Worm (Caenorhabditis elegans): ENCODE data around the gene gcn-1.

The gcn-1 gene

DNA sequence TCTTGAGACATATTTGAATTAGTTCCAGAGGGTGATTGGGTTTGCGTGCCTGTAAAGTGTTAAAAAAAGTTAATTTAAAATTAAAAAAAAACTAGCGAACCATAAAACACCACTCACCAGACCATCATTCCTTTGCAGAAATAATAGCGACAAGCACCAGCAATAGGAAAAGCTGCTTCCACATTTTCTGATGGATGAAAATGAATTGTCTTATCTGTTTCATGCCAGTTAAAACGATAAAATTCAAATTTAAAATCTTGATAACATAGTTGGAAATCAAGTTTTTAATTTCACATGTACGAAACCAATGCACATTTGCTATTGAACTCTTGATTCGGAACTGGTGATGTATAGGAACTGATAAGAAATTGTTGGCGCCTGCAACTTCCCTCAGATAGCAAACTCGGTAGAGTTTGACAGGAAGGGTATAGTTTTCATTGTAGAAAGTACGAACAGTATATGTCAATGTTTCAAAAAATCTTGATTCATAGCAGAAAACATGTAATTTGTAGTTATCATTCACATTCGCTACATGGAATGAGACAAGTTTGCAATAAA, 87.9 kb downstream of the gcn-1 start, which contains the start of gene C39B5.10 (continued):
- TF ChIP-seq daf-16 (GFP tag; optimal IDR thresholded peaks at IDR 0.05) (no peak), daf-16 (tag; optimal IDR thresholded peaks at IDR 0.05) (no peak), rbr-2 (tag; optimal IDR thresholded peaks at IDR 0.05) (no peak), zip-11 (GFP tag; IDR thresholded peaks at IDR 0.05) (no peak), pqm-1 (tag; optimal IDR thresholded peaks at IDR 0.05) (peak; percentile 89), ama-1 (optimal IDR thresholded peaks at IDR 0.05) (no peak), attf-4 (tag; optimal IDR thresholded peaks at IDR 0.05) (no peak), duxl-1 (tag; optimal IDR thresholded peaks at IDR 0.05; ENCODE audit: poor library complexity) (no peak), nhr-25 (tag; optimal IDR thresholded peaks at IDR 0.05; ENCODE audit: borderline replicate concordance, insufficient read depth) (no peak), F44E2.7 (GFP tag; IDR thresholded peaks at IDR 0.05) (no peak), Y48G9A.11 (GFP tag; IDR thresholded peaks at IDR 0.05) (no peak), gei-8 (GFP tag; optimal IDR thresholded peaks at IDR 0.05) (no peak), nhr-237 (tag; optimal IDR thresholded peaks at IDR 0.05) (no peak)

DNA sequence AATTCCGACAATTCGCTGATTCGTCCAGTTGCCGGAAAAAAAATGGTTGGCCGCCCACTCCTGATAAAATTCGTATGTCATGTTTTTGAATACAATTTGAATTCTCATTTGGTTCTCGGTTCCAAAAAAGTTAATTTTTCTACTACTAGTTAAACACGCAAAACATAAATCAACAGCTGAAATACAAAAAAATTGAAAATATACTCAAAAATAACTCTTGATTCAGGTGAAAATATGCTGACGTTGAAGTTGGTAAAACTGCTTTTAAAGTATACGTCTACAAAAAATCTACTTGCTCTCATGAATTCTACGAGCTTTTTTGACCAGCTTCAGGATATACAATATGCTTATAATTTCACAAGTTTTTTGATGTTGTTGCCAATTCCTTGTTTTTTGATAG, 88.7 kb downstream of the gcn-1 start, which contains the start of gene srz-56:
srz-56 (plus strand) TSS at position 301 of the 400 bp plus-strand sequence.
- TF ChIP-seq sdz-12 (GFP tag; optimal IDR thresholded peaks at IDR 0.05) = no peak
- TF ChIP-seq lin-29 (GFP tag; IDR thresholded peaks at IDR 0.05) = no peak

DNA sequence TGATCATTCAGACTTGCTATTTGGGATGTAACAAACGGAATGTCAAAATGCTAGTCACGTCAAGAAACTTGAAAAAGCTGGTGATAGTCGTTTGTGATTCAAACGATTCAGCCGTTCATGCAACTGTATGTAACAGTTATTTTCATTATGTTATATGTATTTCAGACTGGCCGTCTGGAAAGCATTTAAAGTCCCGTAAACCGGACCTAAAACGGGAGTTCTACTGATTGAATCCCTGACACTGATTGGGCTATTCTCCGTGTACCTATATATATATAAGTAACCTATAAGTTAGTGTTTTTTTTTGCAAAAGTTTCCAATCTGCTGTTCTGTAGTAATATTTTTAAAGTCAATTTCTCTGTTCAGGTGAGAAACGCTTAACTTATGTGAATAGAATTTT, 91.9 kb downstream of the gcn-1 start:
- no peak for TF ChIP-seq lin-29 (GFP tag; IDR thresholded peaks at IDR 0.05)
- no peak for TF ChIP-seq ama-1 (optimal IDR thresholded peaks at IDR 0.05)
- TF ChIP-seq nhr-6 (tag; optimal IDR thresholded peaks at IDR 0.05) = no peak
- TF ChIP-seq aha-1 (tag) = peak; percentile 94
- TF ChIP-seq nhr-25 (tag; optimal IDR thresholded peaks at IDR 0.05; ENCODE audit: borderline replicate concordance, insufficient read depth) = no peak

DNA sequence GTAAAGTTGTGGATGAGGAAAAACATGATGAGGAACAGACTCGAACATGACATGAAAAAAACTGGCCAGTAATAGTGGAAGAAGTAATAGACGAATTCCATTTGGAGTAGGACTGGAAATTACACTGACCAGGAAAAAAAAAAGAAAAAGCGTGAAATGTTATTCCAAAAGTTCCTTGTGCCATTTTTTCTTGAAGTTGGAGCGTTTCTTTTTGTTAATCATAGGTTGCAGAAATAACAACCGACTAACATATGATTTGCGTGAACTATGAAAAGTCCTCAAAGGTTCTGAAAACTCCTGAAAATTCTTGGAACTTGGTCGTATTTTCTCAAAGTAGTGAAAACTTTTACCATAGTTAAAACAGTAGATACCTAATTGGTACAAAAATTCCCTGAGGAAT, 94.0 kb downstream of the gcn-1 start, which contains the start of gene srd-67:
srd-67 (minus strand) TSS at position 101 of the 400 bp plus-strand sequence.
- TF ChIP-seq duxl-1 (tag; optimal IDR thresholded peaks at IDR 0.05; ENCODE audit: poor library complexity) = no peak
- peak; percentile 14 for TF ChIP-seq aha-1 (tag)
- no peak for TF ChIP-seq T20F7.1 (GFP tag; optimal IDR thresholded peaks at IDR 0.05)
